Worm (Caenorhabditis elegans): ENCODE measurements around the gene oac-38.

DNA sequence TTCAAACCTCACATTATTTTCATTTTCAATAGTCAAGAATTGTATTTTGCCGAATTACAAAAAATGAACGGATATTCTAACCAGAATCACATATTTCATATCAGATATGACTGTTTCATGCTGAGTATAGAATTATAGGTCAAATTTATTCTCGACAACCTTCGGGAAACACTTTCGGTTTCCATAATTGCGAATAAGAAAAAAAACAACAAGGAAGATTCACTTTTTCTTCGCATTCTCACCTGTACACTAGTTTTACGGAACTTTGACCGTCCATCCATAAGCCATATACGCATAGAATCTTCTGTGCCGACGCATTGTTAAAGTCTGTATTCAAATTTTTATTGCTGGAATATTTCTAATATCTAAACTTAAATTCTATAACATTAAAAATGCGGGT lies 7.6 kb downstream of the oac-38 start, which contains the start of gene oac-37:
- TF ChIP-seq lsy-2 (tag; optimal IDR thresholded peaks at IDR 0.05) (no peak), snpc-4 (tag; optimal IDR thresholded peaks at IDR 0.05) (no peak), unc-130 (GFP tag; optimal IDR thresholded peaks at IDR 0.05) (no peak), aly-2 (tag; optimal IDR thresholded peaks at IDR 0.05) (no peak)

All from whole organism, L4 larva.